Fruit fly (Drosophila melanogaster) whole organism, adult: ENCODE results near the gene S6k.
A peak's percentile ranks its signal among the peaks of the same experiment; 100 is the strongest.

Experiments used
- CG11617 ChIP-seq: fragments of 200-800 bp; sonication (Bioruptor generic); optimal IDR thresholded peaks from 2 replicates; lab custom pipeline; 2017; ENCODE audit warnings: mild to moderate bottlenecking, missing biosample characterization, missing genetic modification reagents, missing genetic modification characterization
- CG12768 ChIP-seq: fragments of 200-800 bp; sonication (Bioruptor generic); optimal IDR thresholded peaks from 2 replicates; lab custom pipeline; 2017; ENCODE audit warnings: missing biosample characterization, missing genetic modification characterization, mild to moderate bottlenecking, moderate library complexity, missing genetic modification reagents
- CG14711 ChIP-seq: fragments of 200-800 bp; sonication (Bioruptor generic); optimal IDR thresholded peaks from 2 replicates; lab custom pipeline; 2018; ENCODE audit warnings: missing biosample characterization, mild to moderate bottlenecking, missing genetic modification characterization, moderate library complexity
- CG1620 ChIP-seq: fragments of 200-800 bp; sonication (Bioruptor generic); optimal IDR thresholded peaks from 2 replicates; lab custom pipeline; 2016; ENCODE audit warnings: missing biosample characterization, missing genetic modification characterization
- CG33017 ChIP-seq: fragments of 200-800 bp; sonication (Bioruptor generic); optimal IDR thresholded peaks from 2 replicates; lab custom pipeline; 2018; ENCODE audit warnings: missing biosample characterization, mild to moderate bottlenecking, missing genetic modification characterization, moderate library complexity
- CG5204 ChIP-seq: fragments of 200-800 bp; sonication (Bioruptor generic); optimal IDR thresholded peaks from 2 replicates; lab custom pipeline; 2016; ENCODE audit warnings: missing biosample characterization, missing genetic modification characterization
- CG7045 ChIP-seq: fragments of 200-800 bp; sonication (Bioruptor generic); optimal IDR thresholded peaks from 2 replicates; lab custom pipeline; 2017; ENCODE audit warnings: missing biosample characterization, mild to moderate bottlenecking, missing genetic modification characterization
- CG7101 ChIP-seq: fragments of 200-800 bp; sonication (Bioruptor generic); optimal IDR thresholded peaks from 2 replicates; lab custom pipeline; 2018; ENCODE audit warnings: missing biosample characterization, mild to moderate bottlenecking, missing genetic modification characterization, moderate library complexity
- Clk ChIP-seq: fragments of 200-800 bp; sonication (Bioruptor generic); optimal IDR thresholded peaks from 2 replicates; lab custom pipeline; 2017; ENCODE audit warnings: missing biosample characterization, missing genetic modification characterization
- Crg-1 ChIP-seq: fragments of 200-800 bp; sonication (Bioruptor generic); optimal IDR thresholded peaks from 2 replicates; lab custom pipeline; 2016; ENCODE audit warnings: missing biosample characterization, missing genetic modification characterization
- Hr96 ChIP-seq: fragments of 200-800 bp; sonication (Bioruptor generic); optimal IDR thresholded peaks from 2 replicates; lab custom pipeline; 2016; ENCODE audit warnings: missing biosample characterization, missing genetic modification characterization
- Mnt ChIP-seq: fragments of 200-800 bp; sonication (Bioruptor generic); optimal IDR thresholded peaks from 2 replicates; lab custom pipeline; 2016; ENCODE audit warnings: missing biosample characterization, mild to moderate bottlenecking, missing genetic modification characterization
- bab1 ChIP-seq: fragments of 200-800 bp; sonication (Bioruptor generic); optimal IDR thresholded peaks from 3 replicates; lab custom pipeline; 2019; ENCODE audit warnings: missing biosample characterization, mild to moderate bottlenecking, missing genetic modification characterization, moderate library complexity
- cic ChIP-seq: fragments of 200-800 bp; sonication (Bioruptor generic); optimal IDR thresholded peaks from 2 replicates; lab custom pipeline; 2017; ENCODE audit warnings: missing biosample characterization, mild to moderate bottlenecking, missing genetic modification characterization, moderate library complexity
- cnc ChIP-seq, 2 experiments: fragments of >200 bp; optimal IDR thresholded peaks; 2 replicates each; lab custom pipeline; 2017
- kay ChIP-seq: fragments of 200-800 bp; sonication (Bioruptor generic); peaks from one replicate; lab custom pipeline; 2016; ENCODE audit warnings: missing biosample characterization, missing genetic modification characterization, borderline replicate concordance
- ovo ChIP-seq: fragments of 200-800 bp; sonication (Bioruptor generic); optimal IDR thresholded peaks from 2 replicates; lab custom pipeline; 2016; ENCODE audit warnings: missing biosample characterization, missing genetic modification characterization
- pad ChIP-seq: fragments of 200-800 bp; sonication (Bioruptor generic); optimal IDR thresholded peaks from 3 replicates; lab custom pipeline; 2017; ENCODE audit warnings: missing biosample characterization, missing genetic modification characterization, mild to moderate bottlenecking, moderate library complexity, missing genetic modification reagents
- tj ChIP-seq: fragments of 200-800 bp; sonication (Bioruptor generic); optimal IDR thresholded peaks from 3 replicates; lab custom pipeline; 2017; ENCODE audit warnings: missing biosample characterization, mild to moderate bottlenecking, missing genetic modification characterization, moderate library complexity
- toe ChIP-seq: fragments of 200-800 bp; sonication (Bioruptor generic); optimal IDR thresholded peaks from 2 replicates; lab custom pipeline; 2016; ENCODE audit warnings: missing biosample characterization, missing genetic modification characterization

The S6k gene

DNA sequence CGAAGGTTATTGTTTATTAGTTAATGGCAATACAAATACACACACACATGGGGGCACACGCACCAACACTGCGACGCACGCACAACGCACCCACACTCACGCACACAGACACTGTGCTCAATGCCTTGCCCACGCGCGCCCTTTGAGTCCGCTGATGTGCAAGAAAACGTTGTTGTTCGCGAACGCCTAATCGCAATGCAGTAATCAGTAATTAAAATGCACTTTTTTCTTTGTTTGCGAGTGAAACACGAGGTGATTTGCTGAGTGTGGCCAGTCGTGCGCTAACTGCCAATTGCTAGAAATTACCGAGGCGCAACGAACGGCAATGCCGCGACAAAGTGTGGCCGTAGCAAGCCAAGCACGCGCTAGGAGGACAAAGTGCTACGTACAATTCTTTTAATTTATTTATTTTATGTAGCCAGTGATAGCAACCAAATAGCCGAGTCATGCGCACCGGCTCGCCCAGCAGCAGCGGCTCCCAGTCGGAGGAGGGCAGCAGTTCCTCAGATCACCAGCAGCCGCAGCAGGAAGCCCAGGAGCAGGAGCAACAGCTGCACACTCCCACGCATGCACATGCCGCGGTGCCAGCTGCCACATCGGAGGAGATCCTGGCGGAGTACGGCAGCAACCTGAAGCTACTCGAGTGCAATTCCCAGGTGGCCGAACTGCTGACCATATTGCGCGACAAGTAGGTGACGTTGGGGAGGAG, at the start of gene S6k, which contains the start of gene kri:
S6k (minus strand) TSS at position 299 of the 709 bp plus-strand sequence.
kri (plus strand) TSS at position 341 of the 709 bp plus-strand sequence.
- TF ChIP-seq cnc (optimal IDR thresholded peaks at IDR 0.05; lab: Kevin White, UChicago) (no peak), CG7045 (GFP tag; lab: Kevin White, UChicago) (no peak), Hr96 (GFP tag; lab: Kevin White, UChicago) (no peak), CG5204 (GFP tag; lab: Kevin White, UChicago) (no peak), tj (GFP tag; lab: Kevin White, UChicago) (peak; percentile 29), CG11617 (GFP tag; lab: Kevin White, UChicago) (peak; percentile 32), CG7101 (peak; percentile 35), CG14711 (peak; percentile 25), bab1 (GFP tag; lab: Kevin White, UChicago) (peak; percentile 46), toe (GFP tag; lab: Kevin White, UChicago) (peak; percentile 30), CG12768 (GFP tag; lab: Kevin White, UChicago) (peak; percentile 68), Clk (GFP tag; lab: Kevin White, UChicago) (no peak), ovo (no peak), kay (GFP tag; lab: Kevin White, UChicago) (no peak), Crg-1 (peak; percentile 24), Mnt (GFP tag; lab: Kevin White, UChicago) (peak; percentile 99), cic (GFP tag; lab: Kevin White, UChicago) (peak; percentile 80), CG33017 (tag; lab: Kevin White, UChicago) (peak; percentile 59), pad (GFP tag; lab: Kevin White, UChicago) (peak; percentile 21), CG1620 (GFP tag; lab: Kevin White, UChicago) (peak; percentile 23)

dm6 chr3L:5859029-5859428, 48.3 kb upstream of the S6k start:
- TF ChIP-seq Clk (GFP tag; lab: Kevin White, UChicago) (no peak), ovo (no peak), toe (GFP tag; lab: Kevin White, UChicago) (no peak), CG12768 (GFP tag; lab: Kevin White, UChicago) (no peak), CG11617 (GFP tag; lab: Kevin White, UChicago) (no peak), cic (GFP tag; lab: Kevin White, UChicago) (no peak), tj (GFP tag; lab: Kevin White, UChicago) (no peak), Hr96 (GFP tag; lab: Kevin White, UChicago) (no peak), pad (GFP tag; lab: Kevin White, UChicago) (no peak), Mnt (GFP tag; lab: Kevin White, UChicago) (no peak), CG1620 (GFP tag; lab: Kevin White, UChicago) (no peak), CG7101 (no peak), CG7045 (GFP tag; lab: Kevin White, UChicago) (no peak)

dm6 chr3L:5856919-5857318, 46.2 kb upstream of the S6k start:
- TF ChIP-seq CG12768 (GFP tag; lab: Kevin White, UChicago) (no peak), Mnt (GFP tag; lab: Kevin White, UChicago) (no peak)

DNA sequence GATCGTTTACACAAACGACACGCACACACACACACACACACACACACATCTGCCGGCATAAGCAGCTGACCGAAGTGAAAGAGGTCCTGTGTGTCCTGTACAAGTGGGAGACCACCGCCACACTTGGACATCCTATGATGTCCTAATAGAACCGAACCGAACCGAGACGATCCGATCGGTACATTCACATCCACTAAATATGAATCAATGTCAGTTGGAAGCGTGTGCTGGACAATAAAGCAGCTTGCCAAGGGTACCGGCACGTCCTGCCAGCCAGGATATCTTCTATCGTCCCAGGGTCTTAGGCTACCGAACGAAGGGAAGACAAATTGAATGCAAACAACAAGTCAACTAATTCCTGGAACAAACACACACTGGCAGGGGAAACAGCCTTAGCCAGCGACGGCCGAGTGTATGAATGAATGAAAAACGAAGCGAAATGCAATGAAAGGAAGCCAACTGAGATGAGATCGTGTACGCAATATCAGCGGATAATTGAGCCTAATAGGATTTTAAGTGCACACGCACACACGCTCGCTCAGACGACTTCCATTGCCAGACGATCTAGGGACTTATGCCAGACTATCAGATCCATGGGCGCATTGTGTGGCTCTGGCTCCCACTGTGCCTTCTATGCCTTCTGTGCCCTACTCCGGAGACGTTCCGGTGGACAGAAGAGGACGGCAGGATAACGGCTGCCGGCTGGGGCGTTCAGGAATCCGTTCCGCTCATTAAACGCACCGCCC, 45.5 kb upstream of the S6k start:
- TF ChIP-seq ovo: no peak
- TF ChIP-seq toe (GFP tag; lab: Kevin White, UChicago): no peak

DNA sequence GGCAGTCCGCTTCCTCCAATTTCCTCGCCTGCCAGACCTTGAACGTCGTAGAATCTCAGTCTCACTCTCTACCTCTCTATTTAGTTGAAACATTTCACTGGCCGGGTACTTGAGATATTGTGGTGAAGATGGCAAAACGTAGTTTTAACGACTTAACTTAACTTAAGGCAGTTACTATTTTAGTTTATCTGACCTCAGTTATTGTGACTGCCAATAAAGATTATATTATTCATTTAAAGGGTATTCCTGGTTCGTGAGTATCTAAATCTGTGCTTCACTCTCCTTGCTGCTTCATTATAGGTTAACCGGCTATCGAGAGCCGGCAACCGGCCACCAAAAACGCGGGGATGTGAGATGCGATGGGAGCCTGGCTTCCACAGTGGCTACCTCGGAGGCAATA, 44.4 kb upstream of the S6k start:
- TF ChIP-seq cnc (optimal IDR thresholded peaks at IDR 0.05; lab: Kevin White, UChicago): no peak
- TF ChIP-seq CG5204 (GFP tag; lab: Kevin White, UChicago): no peak
- TF ChIP-seq Hr96 (GFP tag; lab: Kevin White, UChicago): no peak
- no peak for TF ChIP-seq CG11617 (GFP tag; lab: Kevin White, UChicago)
- no peak for TF ChIP-seq CG14711
- TF ChIP-seq Crg-1: no peak
- TF ChIP-seq bab1 (GFP tag; lab: Kevin White, UChicago): no peak
- TF ChIP-seq Clk (GFP tag; lab: Kevin White, UChicago): no peak
- no peak for TF ChIP-seq toe (GFP tag; lab: Kevin White, UChicago)
- TF ChIP-seq kay (GFP tag; lab: Kevin White, UChicago): no peak

- TF ChIP-seq CG12768 (GFP tag; lab: Kevin White, UChicago) (no peak), CG7101 (no peak), tj (GFP tag; lab: Kevin White, UChicago) (no peak), toe (GFP tag; lab: Kevin White, UChicago) (no peak)
Observed at dm6 chr3L:5851636-5852035, 40.9 kb upstream of the S6k start.
